Worm (Caenorhabditis elegans): Measurements from ENCODE around the gene mig-22.

ce11 chrIII:8748620-8749019, 18.5 kb downstream of the mig-22 start:
- TF ChIP-seq him-1 (tag; optimal IDR thresholded peaks at IDR 0.05) = no peak
- no peak for TF ChIP-seq dao-5 (tag; optimal IDR thresholded peaks at IDR 0.05)
- no peak for TF ChIP-seq W03F9.2 (tag; optimal IDR thresholded peaks at IDR 0.05)
